Worm (Caenorhabditis elegans) whole organism, young adult: ENCODE results near the gene his-59.

Experiments
- B0019.2 ChIP-seq: fragments of 200-800 bp; sonication (Bioruptor generic); conservative IDR thresholded peaks from 2 replicates; pipeline ENCODE4 v1.3.6; 2022; ENCODE audit warnings: missing genetic modification reagents, missing genetic modification characterization, missing compliant biosample characterization
- B0336.3 ChIP-seq: fragments of 200-800 bp; sonication (Bioruptor generic); IDR thresholded peaks from 2 replicates; pipeline ENCODE4 v1.3.6; 2022; ENCODE audit warnings: missing genetic modification characterization, missing compliant biosample characterization
- C06A6.2 ChIP-seq: fragments of 200-800 bp; sonication (Bioruptor generic); conservative IDR thresholded peaks from 2 replicates; pipeline ENCODE4 v1.3.6; 2022; ENCODE audit warnings: missing genetic modification characterization, missing compliant biosample characterization
- C17E4.6 ChIP-seq: fragments of 200-800 bp; sonication (Bioruptor generic); IDR thresholded peaks from 2 replicates; pipeline ENCODE4 v1.3.6; 2022; ENCODE audit warnings: missing genetic modification reagents, missing genetic modification characterization, missing compliant biosample characterization
- F10E7.11 ChIP-seq: sonication (generic microtip); optimal IDR thresholded peaks from 2 replicates; lab custom pipeline; 2017; ENCODE audit warnings: mild to moderate bottlenecking, missing genetic modification characterization, moderate library complexity, missing compliant biosample characterization
- F22D6.2 ChIP-seq: sonication (generic microtip); optimal IDR thresholded peaks from 2 replicates; lab custom pipeline; 2016; ENCODE audit warnings: mild to moderate bottlenecking, missing genetic modification characterization, missing compliant biosample characterization
- F33H1.4 ChIP-seq: fragments of 200-800 bp; sonication (Bioruptor generic); IDR thresholded peaks from 2 replicates; pipeline ENCODE4 v1.3.6; 2022; ENCODE audit warnings: missing genetic modification reagents, missing genetic modification characterization, missing compliant biosample characterization
- F52B5.7 ChIP-seq: sonication (generic microtip); optimal IDR thresholded peaks from 2 replicates; lab custom pipeline; 2016; ENCODE audit warnings: mild to moderate bottlenecking, missing genetic modification characterization, missing compliant biosample characterization
- K11D2.4 ChIP-seq: fragments of 200-800 bp; sonication (Bioruptor generic); IDR thresholded peaks from 2 replicates; pipeline ENCODE4 v1.3.6; 2022; ENCODE audit warnings: missing genetic modification reagents, missing genetic modification characterization, missing compliant biosample characterization
- K12H6.12 ChIP-seq: fragments of 200-800 bp; sonication (Bioruptor generic); optimal IDR thresholded peaks from 2 replicates; lab custom pipeline; 2018; ENCODE audit warnings: mild to moderate bottlenecking, missing genetic modification characterization, missing compliant biosample characterization
- Y53G8AR.9 ChIP-seq: fragments of 200-800 bp; sonication (Bioruptor generic); conservative IDR thresholded peaks from 2 replicates; pipeline ENCODE4 v1.3.6; 2022; ENCODE audit warnings: missing genetic modification reagents, missing genetic modification characterization, missing compliant biosample characterization
- Y67H2A.10 ChIP-seq: fragments of 200-800 bp; sonication (Bioruptor generic); conservative IDR thresholded peaks from 2 replicates; pipeline ENCODE4 v1.3.6; 2022; ENCODE audit warnings: missing genetic modification reagents, missing genetic modification characterization, missing compliant biosample characterization
- ZK185.1 ChIP-seq: sonication (generic microtip); optimal IDR thresholded peaks from 2 replicates; lab custom pipeline; 2016; ENCODE audit warnings: mild to moderate bottlenecking, missing genetic modification characterization, missing compliant biosample characterization; ENCODE audit not compliant: poor library complexity, severe bottlenecking
- aptf-2 ChIP-seq: fragments of 200-800 bp; sonication (Bioruptor generic); conservative IDR thresholded peaks from 2 replicates; pipeline ENCODE4 v1.3.6; 2022; ENCODE audit warnings: missing genetic modification reagents, missing genetic modification characterization, missing compliant biosample characterization
- atf-7 ChIP-seq: sonication (generic microtip); optimal IDR thresholded peaks from 2 replicates; lab custom pipeline; 2017; ENCODE audit warnings: mild to moderate bottlenecking, missing genetic modification characterization, missing compliant biosample characterization
- athp-1 ChIP-seq: sonication (generic microtip); optimal IDR thresholded peaks from 2 replicates; lab custom pipeline; 2017; ENCODE audit warnings: mild to moderate bottlenecking, missing genetic modification characterization, missing compliant biosample characterization
- attf-3 ChIP-seq: fragments of 200-800 bp; sonication (Bioruptor generic); conservative IDR thresholded peaks from 2 replicates; pipeline ENCODE4 v1.3.6; 2022; ENCODE audit warnings: missing genetic modification reagents, missing genetic modification characterization, missing compliant biosample characterization
- attf-6 ChIP-seq: fragments of 200-800 bp; sonication (Bioruptor generic); IDR thresholded peaks from 2 replicates; pipeline ENCODE4 v1.3.6; 2022; ENCODE audit warnings: missing genetic modification reagents, missing genetic modification characterization, missing compliant biosample characterization
- ceh-58 ChIP-seq: fragments of 200-800 bp; sonication (Bioruptor generic); IDR thresholded peaks from 2 replicates; pipeline ENCODE4 v1.3.6; 2022; ENCODE audit warnings: missing genetic modification characterization, missing compliant biosample characterization
- die-1 ChIP-seq: sonication (generic microtip); optimal IDR thresholded peaks from 2 replicates; lab custom pipeline; 2016; ENCODE audit warnings: missing genotype, mild to moderate bottlenecking, missing genetic modification characterization, missing compliant biosample characterization
- dox-1 ChIP-seq: fragments of 200-800 bp; sonication (Bioruptor generic); IDR thresholded peaks from 2 replicates; pipeline ENCODE4 v1.3.6; 2022; ENCODE audit warnings: missing genetic modification reagents, missing genetic modification characterization, missing compliant biosample characterization
- dpl-1 ChIP-seq: fragments of 150-350 bp; optimal IDR thresholded peaks from 2 replicates; lab custom pipeline; 2014; ENCODE audit warnings: missing biosample characterization, missing genetic modification reagents, missing genetic modification characterization
- egl-18 ChIP-seq: fragments of 200-800 bp; sonication (Bioruptor generic); IDR thresholded peaks from 2 replicates; pipeline ENCODE4 v1.3.6; 2022; ENCODE audit warnings: missing genetic modification reagents, missing genetic modification characterization, missing compliant biosample characterization
- egrh-3 ChIP-seq: fragments of 200-800 bp; sonication (Bioruptor generic); IDR thresholded peaks from 2 replicates; pipeline ENCODE4 v1.3.6; 2022; ENCODE audit warnings: missing genetic modification reagents, missing genetic modification characterization, missing compliant biosample characterization
- gei-17 ChIP-seq: fragments of 200-800 bp; sonication (Bioruptor generic); optimal IDR thresholded peaks from 2 replicates; lab custom pipeline; 2018; ENCODE audit warnings: mild to moderate bottlenecking, missing genetic modification characterization, missing compliant biosample characterization
- hlh-26 ChIP-seq: fragments of 200-800 bp; sonication (Bioruptor generic); conservative IDR thresholded peaks from 2 replicates; pipeline ENCODE4 v1.3.6; 2022; ENCODE audit warnings: missing genetic modification reagents, missing genetic modification characterization, missing compliant biosample characterization
- hrde-1 ChIP-seq: sonication (generic microtip); optimal IDR thresholded peaks from 2 replicates; lab custom pipeline; 2016; ENCODE audit warnings: missing genetic modification characterization, mild to moderate bottlenecking, missing compliant biosample characterization, moderate library complexity, missing genotype, missing genetic modification reagents, borderline replicate concordance
- lin-40 ChIP-seq: sonication (generic microtip); optimal IDR thresholded peaks from 2 replicates; lab custom pipeline; 2016; ENCODE audit warnings: missing genetic modification characterization, mild to moderate bottlenecking, missing compliant biosample characterization, missing genotype, missing genetic modification reagents
- lin-54 ChIP-seq: fragments of 200-800 bp; sonication (Bioruptor generic); optimal IDR thresholded peaks from 2 replicates; lab custom pipeline; 2018; ENCODE audit warnings: mild to moderate bottlenecking, missing genetic modification characterization, missing compliant biosample characterization
- lir-1 ChIP-seq: fragments of 200-800 bp; sonication (Bioruptor generic); conservative IDR thresholded peaks from 2 replicates; pipeline ENCODE4 v1.3.6; 2022; ENCODE audit warnings: missing genetic modification reagents, missing genetic modification characterization, missing compliant biosample characterization
- lsy-27 ChIP-seq: sonication (generic microtip); optimal IDR thresholded peaks from 2 replicates; lab custom pipeline; 2017; ENCODE audit warnings: missing genetic modification characterization, mild to moderate bottlenecking, missing compliant biosample characterization, antibody characterized with exemption, missing genotype, borderline replicate concordance; ENCODE audit not compliant: insufficient read depth
- madf-3 ChIP-seq: fragments of 200-800 bp; sonication (Bioruptor generic); IDR thresholded peaks from 2 replicates; pipeline ENCODE4 v1.3.6; 2022; ENCODE audit warnings: missing genetic modification reagents, missing genetic modification characterization, missing compliant biosample characterization
- madf-6 ChIP-seq: fragments of 200-800 bp; sonication (Bioruptor generic); IDR thresholded peaks from 2 replicates; pipeline ENCODE4 v1.3.6; 2022; ENCODE audit warnings: missing genetic modification reagents, missing genetic modification characterization, missing compliant biosample characterization
- mcd-1 ChIP-seq: fragments of 200-800 bp; sonication (Bioruptor generic); IDR thresholded peaks from 2 replicates; pipeline ENCODE4 v1.3.6; 2022; ENCODE audit warnings: missing genetic modification reagents, missing genetic modification characterization, missing compliant biosample characterization
- mxl-1 ChIP-seq: sonication (generic microtip); optimal IDR thresholded peaks from 2 replicates; lab custom pipeline; 2016; ENCODE audit warnings: missing genetic modification characterization, missing compliant biosample characterization
- nfya-1 ChIP-seq: sonication (generic microtip); optimal IDR thresholded peaks from 2 replicates; lab custom pipeline; 2017; ENCODE audit warnings: antibody characterized with exemption, missing compliant biosample characterization, missing genetic modification characterization, borderline replicate concordance; ENCODE audit not compliant: insufficient read depth
- nfya-2 ChIP-seq: fragments of 200-800 bp; sonication (Bioruptor generic); IDR thresholded peaks from 2 replicates; pipeline ENCODE4 v1.3.6; 2022; ENCODE audit warnings: missing genetic modification reagents, missing genetic modification characterization, missing compliant biosample characterization
- nfyb-1 ChIP-seq: fragments of 200-800 bp; sonication (Bioruptor generic); IDR thresholded peaks from 2 replicates; pipeline ENCODE4 v1.3.6; 2022; ENCODE audit warnings: missing genetic modification reagents, missing genetic modification characterization, missing compliant biosample characterization
- repo-1 ChIP-seq: sonication (generic microtip); optimal IDR thresholded peaks from 2 replicates; lab custom pipeline; 2017; ENCODE audit warnings: mild to moderate bottlenecking, missing genetic modification characterization, missing compliant biosample characterization
- rpc-1 ChIP-seq, 2 experiments: fragments of 150-350 bp in 1 of 2; sonication (generic microtip) in 1 of 2; optimal IDR thresholded peaks; 2 replicates each; lab custom pipeline; 2014 to 2018; ENCODE audit warnings: missing biosample characterization in 1 of 2, missing genetic modification characterization in 1 of 2, missing genetic modification reagents in 1 of 2, missing genotype in 1 of 2
- sea-2 ChIP-seq: fragments of 200-800 bp; sonication (Bioruptor generic); IDR thresholded peaks from 2 replicates; pipeline ENCODE4 v1.3.6; 2022; ENCODE audit warnings: missing genetic modification characterization, missing compliant biosample characterization
- somi-1 ChIP-seq: fragments of 200-800 bp; sonication (Bioruptor generic); optimal IDR thresholded peaks from 2 replicates; lab custom pipeline; 2018; ENCODE audit warnings: mild to moderate bottlenecking, missing genetic modification characterization, missing compliant biosample characterization
- tbp1 ChIP-seq: fragments of 200-800 bp; sonication (Bioruptor generic); optimal IDR thresholded peaks from 2 replicates; lab custom pipeline; 2018; ENCODE audit warnings: mild to moderate bottlenecking, missing genetic modification characterization, missing compliant biosample characterization
- zim-3 ChIP-seq: sonication (generic microtip); optimal IDR thresholded peaks from 2 replicates; lab custom pipeline; 2017; ENCODE audit warnings: mild to moderate bottlenecking, missing genetic modification characterization, moderate library complexity, missing compliant biosample characterization
- ztf-18 ChIP-seq: sonication (generic microtip); optimal IDR thresholded peaks from 2 replicates; lab custom pipeline; 2016; ENCODE audit warnings: missing genotype, mild to moderate bottlenecking, missing genetic modification characterization, missing compliant biosample characterization
- ztf-26 ChIP-seq: sonication (generic microtip); optimal IDR thresholded peaks from 2 replicates; lab custom pipeline; 2017; ENCODE audit warnings: missing genetic modification characterization, missing compliant biosample characterization

Gene his-59

DNA sequence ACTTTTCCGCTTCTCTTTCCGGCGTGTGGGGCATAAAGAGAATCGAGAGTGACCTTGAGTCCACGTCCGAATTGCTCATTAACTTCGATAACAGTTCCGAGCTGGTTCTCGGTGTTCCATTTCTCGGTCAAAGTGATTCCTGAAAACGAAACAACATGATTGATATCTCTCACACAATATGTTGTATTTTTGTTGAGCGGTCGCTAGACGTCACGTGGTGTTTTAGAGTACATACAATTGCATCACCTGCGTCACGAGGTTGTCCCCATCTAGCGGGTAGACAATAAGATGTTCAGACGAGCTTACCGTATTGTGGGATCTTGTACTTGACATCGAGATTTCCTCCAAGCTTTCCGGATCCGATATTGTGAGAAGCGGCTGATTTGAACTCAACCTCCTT, 19.3 kb downstream of the his-59 start (continued):
- no peak for TF ChIP-seq die-1 (tag; lab: Kevin White, UChicago)
- no peak for TF ChIP-seq ceh-58 (GFP tag; lab: Robert Waterston, UW)
- no peak for TF ChIP-seq F33H1.4 (GFP tag; lab: Robert Waterston, UW)
- TF ChIP-seq ztf-26 (tag; lab: Kevin White, UChicago) = no peak
- TF ChIP-seq attf-6 (GFP tag; lab: Robert Waterston, UW) = no peak
- peak; percentile 54 for TF ChIP-seq ZK185.1
- no peak for TF ChIP-seq lsy-27
- no peak for TF ChIP-seq ztf-18
- 0 out of 2 replicates have a peak, but pooled peaks have one; percentile 54 for TF ChIP-seq madf-3
- TF ChIP-seq, all 124 proteins: peak for 10

DNA sequence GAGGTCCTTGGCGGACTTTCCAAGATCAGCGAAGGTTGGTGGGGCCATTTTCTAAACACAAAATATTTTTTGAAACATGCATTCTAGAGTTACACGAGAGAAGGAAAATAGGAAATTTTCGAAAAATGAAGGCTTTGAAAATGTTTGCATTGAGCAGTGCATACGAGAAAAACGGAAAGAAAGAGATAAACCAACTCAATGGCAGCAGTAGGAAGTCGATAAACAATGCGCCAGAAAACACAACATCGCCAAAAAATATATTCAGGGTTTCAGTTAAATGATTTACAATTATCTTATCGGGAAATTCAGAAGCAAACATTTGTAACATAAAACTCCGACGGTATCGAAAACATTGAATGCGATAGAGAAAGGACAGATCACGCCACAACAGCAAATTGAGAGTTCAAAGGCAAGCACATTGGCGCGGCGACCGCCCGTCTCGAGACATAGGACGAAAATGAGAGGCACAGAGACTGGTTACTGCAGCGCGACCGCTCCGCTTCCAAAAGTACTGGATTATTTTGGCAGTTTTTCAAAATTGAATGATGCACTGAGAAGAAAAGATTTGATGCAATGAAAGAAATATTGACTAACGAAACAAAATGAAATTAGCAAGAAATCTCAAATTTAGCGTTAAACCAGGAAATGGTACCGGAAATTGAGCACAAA, 19.9 kb downstream of the his-59 start, which contains the start of the genes vdac-1 and R05G6.5:
Gene vdac-1 (minus strand): TSS at position 51 of the 669 bp plus-strand sequence.
Gene R05G6.5 (plus strand): TSS at position 527 of the 669 bp plus-strand sequence.
- TF ChIP-seq dox-1 (peak; percentile 73), tbp1 (GFP tag; lab: Kevin White, UChicago) (peak; percentile 55), egrh-3 (GFP tag; lab: Robert Waterston, UW) (0 out of 2 replicates have a peak, but pooled peaks have one; percentile 8), dpl-1 (GFP tag; lab: Kevin White, UChicago) (peak; percentile 16), repo-1 (tag; lab: Kevin White, UChicago) (peak; percentile 45), attf-3 (GFP tag; lab: Robert Waterston, UW) (peak; percentile 67), nfya-1 (tag; lab: Kevin White, UChicago) (no peak), nfyb-1 (peak; percentile 44; the same call in 1 of the 2 replicates), B0336.3 (GFP tag; lab: Robert Waterston, UW) (peak; percentile 75), egl-18 (GFP tag; lab: Robert Waterston, UW) (no peak), lin-40 (tag; lab: Kevin White, UChicago) (peak; percentile 68), athp-1 (tag; lab: Kevin White, UChicago) (peak; percentile 38), nfya-2 (GFP tag; lab: Robert Waterston, UW) (no peak), madf-6 (peak; percentile 45; the same call in 1 of the 2 replicates), atf-7 (tag; lab: Kevin White, UChicago) (peak; percentile 44), F52B5.7 (tag; lab: Kevin White, UChicago) (peak; percentile 35), lin-54 (peak; percentile 81), somi-1 (peak; percentile 65), K11D2.4 (GFP tag; lab: Robert Waterston, UW) (peak; percentile 54; the same call in 1 of the 2 replicates), aptf-2 (no peak), mcd-1 (peak; percentile 75), F22D6.2 (tag; lab: Kevin White, UChicago) (no peak), Y53G8AR.9 (peak; percentile 86), C06A6.2 (GFP tag; lab: Robert Waterston, UW) (no peak), rpc-1 (optimal IDR thresholded peaks at IDR 0.05; lab: Kevin White, UChicago) (no peak), rpc-1 (tag; optimal IDR thresholded peaks at IDR 0.05; lab: Kevin White, UChicago) (no peak), C17E4.6 (GFP tag; lab: Robert Waterston, UW) (no peak), gei-17 (GFP tag; lab: Kevin White, UChicago) (no peak), mxl-1 (tag; lab: Kevin White, UChicago) (no peak), zim-3 (tag; lab: Kevin White, UChicago) (no peak), Y67H2A.10 (no peak; the same call in 1 of the 2 replicates), hlh-26 (GFP tag; lab: Robert Waterston, UW) (no peak), F10E7.11 (tag; lab: Kevin White, UChicago) (no peak), sea-2 (no peak), lir-1 (GFP tag; lab: Robert Waterston, UW) (no peak), B0019.2 (GFP tag; lab: Robert Waterston, UW) (no peak), K12H6.12 (tag; lab: Kevin White, UChicago) (peak; percentile 51), hrde-1 (tag; lab: Kevin White, UChicago) (no peak)
